Fruit fly (Drosophila melanogaster) whole organism, pupa: ENCODE data around the gene scf.

ENCODE experiments used
- CG10348 ChIP-seq: fragments of 200-800 bp; sonication (Bioruptor generic); IDR thresholded peaks from 2 replicates; pipeline ENCODE4 v1.3.6; 2022; ENCODE audit warnings: missing biosample characterization, missing genetic modification characterization
- CG12605 ChIP-seq: fragments of 200-800 bp; sonication (Bioruptor generic); IDR thresholded peaks from 2 replicates; pipeline ENCODE4 v1.3.6; 2022; ENCODE audit warnings: missing biosample characterization, missing genetic modification characterization
- CG13204 ChIP-seq: fragments of 200-800 bp; sonication (Bioruptor generic); optimal IDR thresholded peaks from 2 replicates; lab custom pipeline; 2018; ENCODE audit warnings: missing biosample characterization, mild to moderate bottlenecking, missing genetic modification characterization, moderate library complexity
- CG14655 ChIP-seq: fragments of 200-800 bp; sonication (Bioruptor generic); optimal IDR thresholded peaks from 3 replicates; lab custom pipeline; 2017; ENCODE audit warnings: mild to moderate bottlenecking, missing biosample characterization, missing genetic modification reagents, missing genetic modification characterization
- CG15710 ChIP-seq: fragments of 200-800 bp; sonication (Bioruptor generic); optimal IDR thresholded peaks from 2 replicates; lab custom pipeline; 2018; ENCODE audit warnings: missing biosample characterization, mild to moderate bottlenecking, missing genetic modification characterization, moderate library complexity
- CG17806 ChIP-seq: fragments of 200-800 bp; sonication (Bioruptor generic); optimal IDR thresholded peaks from 2 replicates; lab custom pipeline; 2018; ENCODE audit warnings: missing biosample characterization, mild to moderate bottlenecking, missing genetic modification characterization, moderate library complexity
- CG32121 ChIP-seq: fragments of 200-800 bp; sonication (Bioruptor generic); IDR thresholded peaks from 2 replicates; pipeline ENCODE4 v1.3.6; 2022; ENCODE audit warnings: missing biosample characterization, missing genetic modification characterization
- CG34367 ChIP-seq: fragments of 200-800 bp; sonication (Bioruptor generic); optimal IDR thresholded peaks from 2 replicates; lab custom pipeline; 2018; ENCODE audit warnings: missing biosample characterization, mild to moderate bottlenecking, missing genetic modification characterization
- CG4496 ChIP-seq: fragments of 200-800 bp; sonication (Bioruptor generic); IDR thresholded peaks from 3 replicates; pipeline ENCODE4 v1.3.6; 2022; ENCODE audit warnings: missing biosample characterization, missing genetic modification characterization
- CG8159 ChIP-seq: fragments of 200-800 bp; sonication (Bioruptor generic); optimal IDR thresholded peaks from 3 replicates; lab custom pipeline; 2018; ENCODE audit warnings: missing biosample characterization, mild to moderate bottlenecking, missing genetic modification characterization, moderate library complexity
- CG8301 ChIP-seq: fragments of 200-800 bp; sonication (Bioruptor generic); optimal IDR thresholded peaks from 2 replicates; lab custom pipeline; 2018; ENCODE audit warnings: missing biosample characterization, mild to moderate bottlenecking, missing genetic modification characterization
- CG9948 ChIP-seq: fragments of 200-800 bp; sonication (Bioruptor generic); optimal IDR thresholded peaks from 2 replicates; lab custom pipeline; 2018; ENCODE audit warnings: missing biosample characterization, mild to moderate bottlenecking, missing genetic modification characterization, moderate library complexity
- D1 ChIP-seq: fragments of 200-800 bp; sonication (Bioruptor generic); optimal IDR thresholded peaks from 2 replicates; lab custom pipeline; 2018; ENCODE audit warnings: missing biosample characterization, mild to moderate bottlenecking, missing genetic modification characterization, moderate library complexity
- EcR ChIP-seq: fragments of 200-800 bp; sonication (Bioruptor generic); optimal IDR thresholded peaks from 3 replicates; lab custom pipeline; 2019; ENCODE audit warnings: missing biosample characterization, missing genetic modification characterization, mild to moderate bottlenecking, moderate library complexity, missing genetic modification reagents
- Ets98B ChIP-seq: fragments of 200-800 bp; sonication (Bioruptor generic); IDR thresholded peaks from 2 replicates; pipeline ENCODE4 v1.3.6; 2022; ENCODE audit warnings: missing biosample characterization, missing genetic modification characterization
- Pif1A ChIP-seq: fragments of 200-800 bp; sonication (Bioruptor generic); optimal IDR thresholded peaks from 3 replicates; lab custom pipeline; 2016; ENCODE audit warnings: missing biosample characterization, missing genetic modification characterization
- Pif1B ChIP-seq: fragments of 200-800 bp; sonication (Bioruptor generic); optimal IDR thresholded peaks from 3 replicates; lab custom pipeline; 2016; ENCODE audit warnings: missing biosample characterization, missing genetic modification characterization
- Snoo ChIP-seq: fragments of 200-800 bp; sonication (Bioruptor generic); optimal IDR thresholded peaks from 3 replicates; lab custom pipeline; 2017; ENCODE audit warnings: missing biosample characterization, mild to moderate bottlenecking, missing genetic modification characterization, inconsistent platforms
- fd96Ca ChIP-seq: fragments of 200-800 bp; sonication (Bioruptor generic); IDR thresholded peaks from 3 replicates; pipeline ENCODE4 v1.3.6; 2022; ENCODE audit warnings: missing biosample characterization, missing genetic modification characterization
- gl ChIP-seq: fragments of 200-800 bp; sonication (Bioruptor generic); optimal IDR thresholded peaks from 2 replicates; lab custom pipeline; 2018; ENCODE audit warnings: missing biosample characterization, mild to moderate bottlenecking, missing genetic modification characterization
- rn ChIP-seq: fragments of 200-800 bp; sonication (Bioruptor generic); IDR thresholded peaks from 2 replicates; pipeline ENCODE4 v1.3.6; 2022; ENCODE audit warnings: missing biosample characterization, missing genetic modification characterization

scf gene

DNA sequence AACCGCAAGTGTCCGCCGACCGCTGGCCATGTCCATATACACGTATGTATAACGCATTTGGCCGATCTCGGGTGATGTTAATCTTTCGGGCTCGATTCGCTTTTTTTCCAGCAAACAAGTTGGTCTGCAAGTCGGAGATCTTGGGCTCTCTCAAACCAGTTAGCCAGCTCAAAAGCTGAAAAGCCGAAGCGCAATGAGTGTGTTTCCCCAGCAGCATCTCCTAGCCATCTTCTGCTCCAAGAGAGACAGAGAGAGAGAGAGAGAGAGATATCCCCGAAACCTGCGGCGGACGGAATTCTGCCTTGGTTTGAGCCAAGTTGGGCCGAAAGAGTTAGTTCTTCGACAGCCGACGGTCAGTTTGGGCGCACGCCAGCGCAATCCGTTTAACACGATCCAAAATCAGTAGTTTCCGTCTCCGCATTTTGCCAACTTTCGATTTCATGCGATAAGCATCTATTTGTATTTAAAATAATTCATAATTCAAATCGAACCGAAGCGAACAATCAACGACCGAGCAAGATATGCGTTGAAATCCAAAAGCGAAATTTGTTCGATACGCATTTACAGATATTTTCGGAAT lies 33.0 kb upstream of the scf start:
- TF ChIP-seq EcR (GFP tag; lab: Kevin White, UChicago) (peak; percentile 47), CG15710 (tag; lab: Kevin White, UChicago) (no peak), CG34367 (tag; lab: Kevin White, UChicago) (no peak), Ets98B (peak; percentile 14; the same call in 1 of the 2 replicates), CG4496 (GFP tag; lab: Robert Waterston, UW) (peak; percentile 31; the same call in 1 of the 3 replicates), CG13204 (GFP tag; lab: Kevin White, UChicago) (peak; percentile 1)

DNA sequence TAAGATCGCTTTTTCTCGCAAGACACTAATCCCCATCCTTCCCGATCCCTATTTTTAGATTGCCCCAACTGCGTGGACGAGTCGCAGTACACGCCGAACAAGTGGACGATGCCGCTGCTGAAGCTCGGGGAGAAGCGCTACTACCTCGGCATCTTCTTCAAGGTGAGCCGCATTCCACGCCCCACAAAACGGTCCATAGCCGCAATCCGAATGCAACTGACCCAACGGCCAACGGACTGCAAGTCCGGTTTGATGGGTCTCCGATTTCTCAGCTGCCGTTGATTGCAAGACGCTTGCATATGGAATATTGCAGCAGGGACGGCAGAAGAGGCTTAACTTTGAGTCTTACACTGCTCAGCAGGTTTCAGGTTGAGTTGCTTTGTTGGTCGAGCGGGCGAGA lies 29.5 kb upstream of the scf start:
- TF ChIP-seq fd96Ca (GFP tag; lab: Robert Waterston, UW) (no peak), rn (GFP tag; lab: Robert Waterston, UW) (no peak), CG13204 (GFP tag; lab: Kevin White, UChicago) (peak; percentile 29), EcR (GFP tag; lab: Kevin White, UChicago) (peak; percentile 92)
- TF ChIP-seq, all 21 proteins: peak for 2

DNA sequence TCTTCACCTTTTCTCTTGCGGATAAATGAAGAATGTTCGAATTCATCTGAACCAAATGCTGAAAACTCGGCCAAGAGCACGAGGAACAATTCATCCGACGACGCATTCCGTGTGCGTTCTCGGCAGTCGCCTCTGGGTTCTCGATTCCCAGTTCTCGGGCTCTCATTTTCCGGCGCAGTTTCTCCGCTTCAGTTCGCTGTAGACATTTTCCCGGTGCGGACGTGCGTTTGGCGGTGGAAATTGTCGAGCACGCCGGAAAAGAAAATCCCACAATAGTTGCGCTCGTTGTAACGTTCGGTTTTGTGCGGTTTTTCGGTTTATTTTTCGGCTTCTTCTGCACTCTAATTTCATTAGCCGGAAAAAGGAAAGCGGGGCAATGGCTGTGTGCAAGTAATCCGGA lies 22.7 kb upstream of the scf start, which contains the start of gene CG32333:
Gene CG32333, plus strand, starts transcription at position 190 of the 400 bp plus-strand sequence.
- TF ChIP-seq D1 (no peak), gl (tag; lab: Kevin White, UChicago) (no peak), EcR (GFP tag; lab: Kevin White, UChicago) (no peak), Pif1B (no peak), CG13204 (GFP tag; lab: Kevin White, UChicago) (no peak), CG4496 (GFP tag; lab: Robert Waterston, UW) (no peak), CG14655 (GFP tag; lab: Kevin White, UChicago) (no peak), CG15710 (tag; lab: Kevin White, UChicago) (no peak), Pif1A (GFP tag; lab: Kevin White, UChicago) (no peak), rn (GFP tag; lab: Robert Waterston, UW) (no peak), CG10348 (GFP tag; lab: Robert Waterston, UW) (no peak), CG9948 (tag; lab: Kevin White, UChicago) (no peak)

DNA sequence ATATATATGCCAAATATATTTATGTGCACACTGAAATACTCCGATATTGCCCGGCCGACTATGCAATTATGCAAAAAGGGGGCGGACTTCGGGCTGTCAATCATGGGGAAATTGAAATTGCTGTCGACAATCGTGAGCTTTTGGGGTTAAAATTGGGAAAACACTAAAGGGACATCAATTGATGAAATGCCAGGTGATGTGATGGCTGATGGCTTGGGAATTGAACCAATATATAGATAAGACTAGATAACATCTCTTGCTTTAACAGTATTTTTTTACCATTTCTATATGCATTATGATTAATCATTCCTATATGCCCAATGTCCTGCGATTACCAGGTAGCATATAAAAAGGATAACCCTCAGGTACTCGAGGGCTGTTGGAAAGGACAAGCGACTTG lies 20.5 kb upstream of the scf start:
- TF ChIP-seq CG14655 (GFP tag; lab: Kevin White, UChicago), result peak; percentile 6
- TF ChIP-seq CG13204 (GFP tag; lab: Kevin White, UChicago), result no peak
- TF ChIP-seq CG15710 (tag; lab: Kevin White, UChicago), result no peak
- no peak for TF ChIP-seq Pif1B
- no peak for TF ChIP-seq D1
- no peak for TF ChIP-seq fd96Ca (GFP tag; lab: Robert Waterston, UW)
- no peak for TF ChIP-seq CG8301 (tag; lab: Kevin White, UChicago)
- no peak for TF ChIP-seq CG17806
- TF ChIP-seq CG34367 (tag; lab: Kevin White, UChicago), result no peak
- no peak for TF ChIP-seq EcR (GFP tag; lab: Kevin White, UChicago)
- no peak for TF ChIP-seq CG9948 (tag; lab: Kevin White, UChicago)
- TF ChIP-seq CG10348 (GFP tag; lab: Robert Waterston, UW), result no peak
- TF ChIP-seq CG8159 (tag; lab: Kevin White, UChicago), result peak; percentile 4
- no peak for TF ChIP-seq Ets98B
- TF ChIP-seq gl (tag; lab: Kevin White, UChicago), result no peak
- TF ChIP-seq Pif1A (GFP tag; lab: Kevin White, UChicago), result no peak

DNA sequence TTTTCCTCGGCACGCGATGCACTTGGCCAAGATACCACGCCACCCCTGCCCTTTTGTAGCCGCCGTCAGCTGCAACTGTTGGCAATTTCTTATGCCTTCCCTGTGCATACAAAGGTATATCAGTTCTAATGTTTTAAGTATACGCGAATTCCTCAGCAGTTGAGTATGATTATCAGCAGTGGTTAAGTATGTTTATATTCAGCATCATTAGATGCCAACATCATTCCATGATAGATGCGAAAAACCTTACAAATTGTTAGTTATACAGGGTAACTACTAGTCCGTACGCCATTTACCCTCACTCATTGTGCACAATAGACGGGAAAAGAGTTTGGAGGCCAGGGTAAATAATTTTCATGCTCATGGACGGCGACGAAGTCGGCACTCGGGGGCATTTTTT lies 18.8 kb upstream of the scf start:
- no peak for TF ChIP-seq CG10348 (GFP tag; lab: Robert Waterston, UW)
- TF ChIP-seq Pif1A (GFP tag; lab: Kevin White, UChicago), result no peak
- peak; percentile 7 for TF ChIP-seq CG8159 (tag; lab: Kevin White, UChicago)
- TF ChIP-seq Pif1B, result no peak
- TF ChIP-seq gl (tag; lab: Kevin White, UChicago), result no peak
- TF ChIP-seq Ets98B, result peak; percentile 33; the same call in 1 of the 2 replicates
- TF ChIP-seq CG9948 (tag; lab: Kevin White, UChicago), result no peak
- no peak for TF ChIP-seq CG8301 (tag; lab: Kevin White, UChicago)
- TF ChIP-seq CG4496 (GFP tag; lab: Robert Waterston, UW), result peak; percentile 40; the same call in 1 of the 3 replicates
- peak; percentile 42; the same call in 1 of the 3 replicates for TF ChIP-seq fd96Ca (GFP tag; lab: Robert Waterston, UW)
- TF ChIP-seq CG34367 (tag; lab: Kevin White, UChicago), result peak; percentile 36
- no peak for TF ChIP-seq CG12605 (GFP tag; lab: Robert Waterston, UW)
- TF ChIP-seq CG15710 (tag; lab: Kevin White, UChicago), result peak; percentile 48
- TF ChIP-seq Snoo, result no peak
- no peak for TF ChIP-seq EcR (GFP tag; lab: Kevin White, UChicago)
- peak; percentile 3 for TF ChIP-seq CG14655 (GFP tag; lab: Kevin White, UChicago)
- no peak for TF ChIP-seq CG17806
- TF ChIP-seq D1, result no peak
- 0 out of 2 replicates have a peak, but pooled peaks have one; percentile 29 for TF ChIP-seq rn (GFP tag; lab: Robert Waterston, UW)
- TF ChIP-seq CG32121 (GFP tag; lab: Robert Waterston, UW), result no peak
- TF ChIP-seq CG13204 (GFP tag; lab: Kevin White, UChicago), result no peak
